Fruit fly (Drosophila melanogaster): ENCODE measurements around the gene CG12310.

The CG12310 gene

dm6 chr3L:15047606-15048005, 3.0 kb downstream of the CG12310 start:
- TF ChIP-seq CG8301 (tag; optimal IDR thresholded peaks at IDR 0.05): no peak
- TF ChIP-seq CG10348 (GFP tag; IDR thresholded peaks at IDR 0.05): no peak
- TF ChIP-seq CG9948 (tag; optimal IDR thresholded peaks at IDR 0.05): no peak
- no peak for TF ChIP-seq CG15710 (tag; optimal IDR thresholded peaks at IDR 0.05)
- no peak for TF ChIP-seq CG4496 (GFP tag; IDR thresholded peaks at IDR 0.05)
- TF ChIP-seq D1 (tag; optimal IDR thresholded peaks at IDR 0.05): no peak
- TF ChIP-seq Pif1A (GFP tag; optimal IDR thresholded peaks at IDR 0.05): no peak
- TF ChIP-seq Snoo (tag; optimal IDR thresholded peaks at IDR 0.05): no peak

- TF ChIP-seq CG9948 (tag; optimal IDR thresholded peaks at IDR 0.05) (no peak), CG32121 (GFP tag; IDR thresholded peaks at IDR 0.05) (no peak), CG34367 (tag; optimal IDR thresholded peaks at IDR 0.05) (no peak), Ets98B (GFP tag; IDR thresholded peaks at IDR 0.05) (no peak), Pif1A (GFP tag; optimal IDR thresholded peaks at IDR 0.05) (no peak), CG13204 (GFP tag; optimal IDR thresholded peaks at IDR 0.05) (no peak), Pif1B (GFP tag; optimal IDR thresholded peaks at IDR 0.05) (no peak), CG8159 (tag; optimal IDR thresholded peaks at IDR 0.05) (no peak), CG10348 (GFP tag; IDR thresholded peaks at IDR 0.05) (no peak), gl (tag; optimal IDR thresholded peaks at IDR 0.05) (no peak), D1 (tag; optimal IDR thresholded peaks at IDR 0.05) (no peak), CG17806 (tag; optimal IDR thresholded peaks at IDR 0.05) (no peak), CG15710 (tag; optimal IDR thresholded peaks at IDR 0.05) (no peak), Snoo (tag; optimal IDR thresholded peaks at IDR 0.05) (no peak)
Measured at dm6 chr3L:15045114-15045513, 5.5 kb downstream of the CG12310 start.

dm6 chr3L:15043874-15044336, 6.7 kb downstream of the CG12310 start, which contains the start of gene ind:
Gene ind, minus strand, starts transcription at chr3L:15043924.
- TF ChIP-seq CG4496 (GFP tag; IDR thresholded peaks at IDR 0.05) (no peak), CG8159 (tag; optimal IDR thresholded peaks at IDR 0.05) (no peak), CG9948 (tag; optimal IDR thresholded peaks at IDR 0.05) (no peak), CG17806 (tag; optimal IDR thresholded peaks at IDR 0.05) (no peak), D1 (tag; optimal IDR thresholded peaks at IDR 0.05) (no peak)

- TF ChIP-seq CG12605 (GFP tag; IDR thresholded peaks at IDR 0.05): no peak
- TF ChIP-seq CG8159 (tag; optimal IDR thresholded peaks at IDR 0.05): no peak
- TF ChIP-seq D1 (tag; optimal IDR thresholded peaks at IDR 0.05): no peak
- no peak for TF ChIP-seq gl (tag; optimal IDR thresholded peaks at IDR 0.05)
- no peak for TF ChIP-seq Pif1A (GFP tag; optimal IDR thresholded peaks at IDR 0.05)
- no peak for TF ChIP-seq CG32121 (GFP tag; IDR thresholded peaks at IDR 0.05)
- TF ChIP-seq Snoo (tag; optimal IDR thresholded peaks at IDR 0.05): no peak
- TF ChIP-seq EcR (GFP tag; optimal IDR thresholded peaks at IDR 0.05): no peak
- TF ChIP-seq CG10348 (GFP tag; IDR thresholded peaks at IDR 0.05): no peak
Measured at dm6 chr3L:15043465-15043864, 7.1 kb downstream of the CG12310 start.

- no peak for TF ChIP-seq CG13204 (GFP tag; optimal IDR thresholded peaks at IDR 0.05)
- TF ChIP-seq D1 (tag; optimal IDR thresholded peaks at IDR 0.05): no peak
- TF ChIP-seq Ets98B (GFP tag; IDR thresholded peaks at IDR 0.05): no peak
- no peak for TF ChIP-seq CG4496 (GFP tag; IDR thresholded peaks at IDR 0.05)
- TF ChIP-seq Snoo (tag; optimal IDR thresholded peaks at IDR 0.05): no peak
- TF ChIP-seq rn (GFP tag; IDR thresholded peaks at IDR 0.05): no peak
- no peak for TF ChIP-seq gl (tag; optimal IDR thresholded peaks at IDR 0.05)
- TF ChIP-seq CG10348 (GFP tag; IDR thresholded peaks at IDR 0.05): no peak
- TF ChIP-seq CG9948 (tag; optimal IDR thresholded peaks at IDR 0.05): no peak
- no peak for TF ChIP-seq CG12605 (GFP tag; IDR thresholded peaks at IDR 0.05)
- TF ChIP-seq CG8159 (tag; optimal IDR thresholded peaks at IDR 0.05): no peak
- no peak for TF ChIP-seq Pif1B (GFP tag; optimal IDR thresholded peaks at IDR 0.05)
- TF ChIP-seq EcR (GFP tag; optimal IDR thresholded peaks at IDR 0.05): no peak
- TF ChIP-seq CG8301 (tag; optimal IDR thresholded peaks at IDR 0.05): no peak
- no peak for TF ChIP-seq CG34367 (tag; optimal IDR thresholded peaks at IDR 0.05)
- TF ChIP-seq Pif1A (GFP tag; optimal IDR thresholded peaks at IDR 0.05): no peak
- no peak for TF ChIP-seq CG15710 (tag; optimal IDR thresholded peaks at IDR 0.05)
Measured at dm6 chr3L:15042470-15042869, 8.1 kb downstream of the CG12310 start, which contains the start of gene Rpn12R. Gene Rpn12R, minus strand, starts transcription at chr3L:15042570.

dm6 chr3L:15040329-15040886, 10.2 kb downstream of the CG12310 start:
- TF ChIP-seq CG17806 (tag; optimal IDR thresholded peaks at IDR 0.05) (no peak), fd96Ca (GFP tag; IDR thresholded peaks at IDR 0.05) (no peak), CG14655 (GFP tag; optimal IDR thresholded peaks at IDR 0.05) (no peak), D1 (tag; optimal IDR thresholded peaks at IDR 0.05) (no peak), CG8159 (tag; optimal IDR thresholded peaks at IDR 0.05) (no peak), CG12605 (GFP tag; IDR thresholded peaks at IDR 0.05) (no peak), Ets98B (GFP tag; IDR thresholded peaks at IDR 0.05) (no peak), CG10348 (GFP tag; IDR thresholded peaks at IDR 0.05) (no peak), rn (GFP tag; IDR thresholded peaks at IDR 0.05) (no peak), Snoo (tag; optimal IDR thresholded peaks at IDR 0.05) (no peak), Pif1B (GFP tag; optimal IDR thresholded peaks at IDR 0.05) (no peak), CG8301 (tag; optimal IDR thresholded peaks at IDR 0.05) (no peak), gl (tag; optimal IDR thresholded peaks at IDR 0.05) (no peak), CG9948 (tag; optimal IDR thresholded peaks at IDR 0.05) (no peak), CG34367 (tag; optimal IDR thresholded peaks at IDR 0.05) (no peak), CG15710 (tag; optimal IDR thresholded peaks at IDR 0.05) (no peak), CG32121 (GFP tag; IDR thresholded peaks at IDR 0.05) (no peak), EcR (GFP tag; optimal IDR thresholded peaks at IDR 0.05) (no peak)
